Fruit fly (Drosophila melanogaster) whole organism, embryonic: ENCODE measurements around the gene CG13247.

ENCODE experiments used
- Atf3 ChIP-seq: fragments of 200-800 bp; sonication (Bioruptor generic); optimal IDR thresholded peaks from 3 replicates; lab custom pipeline; 2016; ENCODE audit warnings: missing biosample characterization, missing genetic modification characterization
- Bdp1 ChIP-seq: fragments of 200-800 bp; sonication (Bioruptor generic); optimal IDR thresholded peaks from 3 replicates; lab custom pipeline; 2016; ENCODE audit warnings: missing biosample characterization, missing genetic modification characterization
- CG1024 ChIP-seq: fragments of 200-800 bp; sonication (Bioruptor generic); IDR thresholded peaks from 2 replicates; pipeline ENCODE4 v1.3.6; 2022; ENCODE audit warnings: missing biosample characterization, missing genetic modification characterization
- CG13287 ChIP-seq: fragments of 200-800 bp; sonication (Bioruptor generic); IDR thresholded peaks from 2 replicates; pipeline ENCODE4 v1.3.6; 2022; ENCODE audit warnings: missing biosample characterization, missing genetic modification characterization; ENCODE audit not compliant: partially characterized antibody
- CG1832 ChIP-seq: fragments of 200-800 bp; sonication (Bioruptor generic); optimal IDR thresholded peaks from 2 replicates; lab custom pipeline; 2017; ENCODE audit warnings: missing biosample characterization, mild to moderate bottlenecking, missing genetic modification characterization, inconsistent platforms
- CG2120 ChIP-seq: fragments of 200-800 bp; sonication (Bioruptor generic); optimal IDR thresholded peaks from 3 replicates; lab custom pipeline; 2016; ENCODE audit warnings: missing biosample characterization, missing genetic modification characterization
- CG32532 ChIP-seq: fragments of 200-800 bp; sonication (Bioruptor generic); IDR thresholded peaks from 2 replicates; pipeline ENCODE4 v1.3.6; 2022; ENCODE audit warnings: missing biosample characterization, missing genetic modification characterization
- CG3407 ChIP-seq: fragments of 200-800 bp; sonication (Bioruptor generic); optimal IDR thresholded peaks from 2 replicates; lab custom pipeline; 2018; ENCODE audit warnings: missing biosample characterization, mild to moderate bottlenecking, missing genetic modification characterization
- CG34376 ChIP-seq: fragments of 200-800 bp; sonication (Bioruptor generic); optimal IDR thresholded peaks from 2 replicates; lab custom pipeline; 2018; ENCODE audit warnings: missing biosample characterization, mild to moderate bottlenecking, missing genetic modification characterization
- CG34422 ChIP-seq: fragments of 200-800 bp; sonication (Bioruptor generic); IDR thresholded peaks from 3 replicates; pipeline ENCODE4 v1.3.6; 2022; ENCODE audit warnings: missing biosample characterization, missing genetic modification characterization
- CG4424 ChIP-seq: fragments of 200-800 bp; sonication (Bioruptor generic); optimal IDR thresholded peaks from 3 replicates; lab custom pipeline; 2016; ENCODE audit warnings: missing biosample characterization, missing genetic modification characterization
- CG8089 ChIP-seq: fragments of 200-800 bp; sonication (Bioruptor generic); optimal IDR thresholded peaks from 3 replicates; lab custom pipeline; 2016; ENCODE audit warnings: missing biosample characterization, missing genetic modification characterization
- CG8359 ChIP-seq: fragments of 200-800 bp; sonication (Bioruptor generic); optimal IDR thresholded peaks from 2 replicates; lab custom pipeline; 2017; ENCODE audit warnings: missing biosample characterization, mild to moderate bottlenecking, missing genetic modification characterization, borderline replicate concordance
- CG8478 ChIP-seq: fragments of >200 bp; optimal IDR thresholded peaks from 2 replicates; lab custom pipeline; 2018
- Drgx ChIP-seq: fragments of 200-800 bp; sonication (Bioruptor generic); IDR thresholded peaks from 2 replicates; pipeline ENCODE4 v1.3.6; 2022; ENCODE audit warnings: missing biosample characterization, missing genetic modification characterization
- GATAe ChIP-seq: fragments of 200-800 bp; sonication (Bioruptor generic); conservative IDR thresholded peaks from 2 replicates; pipeline ENCODE4 v1.3.6; 2022; ENCODE audit warnings: missing biosample characterization, missing genetic modification characterization
- HmgD ChIP-seq: fragments of 200-800 bp; sonication (Bioruptor generic); optimal IDR thresholded peaks from 3 replicates; lab custom pipeline; 2016; ENCODE audit warnings: missing biosample characterization, missing genetic modification characterization
- HmgZ ChIP-seq: fragments of 200-800 bp; sonication (Bioruptor generic); optimal IDR thresholded peaks from 2 replicates; lab custom pipeline; 2018; ENCODE audit warnings: missing biosample characterization, mild to moderate bottlenecking, missing genetic modification characterization
- Med ChIP-seq: fragments of 200-800 bp; sonication (Bioruptor generic); peaks from one replicate; lab custom pipeline; 2016; ENCODE audit warnings: missing biosample characterization, missing genetic modification characterization, mild to moderate bottlenecking, inconsistent platforms, moderate library complexity
- Mes4 ChIP-seq: fragments of 200-800 bp; sonication (Bioruptor generic); optimal IDR thresholded peaks from 2 replicates; lab custom pipeline; 2016; ENCODE audit warnings: missing biosample characterization, missing genetic modification characterization
- Nf-YB ChIP-seq: fragments of 200-800 bp; sonication (Bioruptor generic); optimal IDR thresholded peaks from 3 replicates; lab custom pipeline; 2019; ENCODE audit warnings: missing biosample characterization, mild to moderate bottlenecking, missing genetic modification characterization, moderate library complexity
- Pdp1 ChIP-seq, 2 experiments: fragments of 200-800 bp; sonication (Bioruptor generic); optimal IDR thresholded peaks; 3 replicates each; lab custom pipeline; 2016; ENCODE audit warnings: missing biosample characterization in 2 of 2, missing genetic modification characterization in 2 of 2, mild to moderate bottlenecking in 1 of 2, moderate library complexity in 1 of 2
- Rfx ChIP-seq: fragments of 200-800 bp; sonication (Bioruptor generic); IDR thresholded peaks from 2 replicates; pipeline ENCODE4 v1.3.6; 2022; ENCODE audit warnings: missing biosample characterization, missing genetic modification characterization
- TFAM ChIP-seq: fragments of 200-800 bp; sonication (Bioruptor generic); optimal IDR thresholded peaks from 2 replicates; lab custom pipeline; 2017; ENCODE audit warnings: missing biosample characterization, missing genetic modification characterization, inconsistent platforms
- Trl ChIP-seq, 3 experiments: fragments of >200 bp in 2 of 3; fragments of 200-800 bp in 1 of 3; sonication (Bioruptor generic) in 1 of 3; optimal IDR thresholded peaks; 2 replicates in 1 of 3; 3 replicates in 2 of 3; lab custom pipeline; 2016 to 2017; ENCODE audit warnings: missing biosample characterization in 1 of 3, missing genetic modification characterization in 1 of 3
- YL-1 ChIP-seq: fragments of 200-800 bp; sonication (Bioruptor generic); optimal IDR thresholded peaks from 3 replicates; lab custom pipeline; 2017; ENCODE audit warnings: missing biosample characterization, mild to moderate bottlenecking, missing genetic modification characterization
- cg ChIP-seq: fragments of 200-800 bp; sonication (Bioruptor generic); optimal IDR thresholded peaks from 3 replicates; lab custom pipeline; 2019; ENCODE audit warnings: missing biosample characterization, mild to moderate bottlenecking, missing genetic modification characterization, moderate library complexity
- chinmo ChIP-seq: fragments of 200-800 bp; sonication (Bioruptor generic); IDR thresholded peaks from 4 replicates; pipeline ENCODE4 v1.3.6; 2022; ENCODE audit warnings: missing biosample characterization, missing genetic modification characterization; ENCODE audit not compliant: partially characterized antibody
- cwo ChIP-seq: fragments of 200-800 bp; sonication (Bioruptor generic); optimal IDR thresholded peaks from 3 replicates; lab custom pipeline; 2017; ENCODE audit warnings: missing biosample characterization, missing genetic modification characterization, mild to moderate bottlenecking, moderate library complexity, missing genetic modification reagents
- fd64A ChIP-seq: fragments of 200-800 bp; sonication (Bioruptor generic); optimal IDR thresholded peaks from 3 replicates; lab custom pipeline; 2018; ENCODE audit warnings: missing biosample characterization, mild to moderate bottlenecking, missing genetic modification characterization
- grn ChIP-seq: fragments of 200-800 bp; sonication (Bioruptor generic); optimal IDR thresholded peaks from 3 replicates; lab custom pipeline; 2017; ENCODE audit warnings: missing biosample characterization, missing genetic modification characterization
- insv ChIP-seq, 2 experiments: fragments of 200-800 bp; sonication (Bioruptor generic); optimal IDR thresholded peaks; 3 replicates each; lab custom pipeline; 2016 to 2018; ENCODE audit warnings: missing biosample characterization in 2 of 2, missing genetic modification characterization in 2 of 2
- lbe ChIP-seq: fragments of 200-800 bp; sonication (Bioruptor generic); optimal IDR thresholded peaks from 2 replicates; lab custom pipeline; 2016; ENCODE audit warnings: missing biosample characterization, mild to moderate bottlenecking, missing genetic modification characterization
- prd ChIP-seq, 3 experiments: fragments of >200 bp in 2 of 3; fragments of 200-800 bp in 1 of 3; sonication (Bioruptor generic) in 1 of 3; optimal IDR thresholded peaks in 2 of 3; IDR thresholded peaks in 1 of 3; 2 replicates in 2 of 3; 3 replicates in 1 of 3; pipeline versions ENCODE4 v1.3.6 to Lab custom; 2017 to 2022; ENCODE audit warnings: missing biosample characterization in 1 of 3, missing genetic modification characterization in 1 of 3
- sens ChIP-seq: fragments of 200-800 bp; sonication (Bioruptor generic); peaks from one replicate; lab custom pipeline; 2016; ENCODE audit warnings: missing biosample characterization, missing genetic modification characterization
- sens-2 ChIP-seq: fragments of 200-800 bp; sonication (Bioruptor generic); IDR thresholded peaks from 2 replicates; pipeline ENCODE4 v1.3.6; 2022; ENCODE audit warnings: missing biosample characterization, missing genetic modification characterization
- sug ChIP-seq: fragments of 200-800 bp; optimal IDR thresholded peaks from 2 replicates; lab custom pipeline; 2019; ENCODE audit warnings: missing biosample characterization, mild to moderate bottlenecking, missing genetic modification characterization, moderate library complexity
- tll ChIP-seq, 2 experiments: fragments of 200-800 bp in 1 of 2; fragments of >200 bp in 1 of 2; sonication (Bioruptor generic) in 1 of 2; optimal IDR thresholded peaks; 2 replicates each; lab custom pipeline; 2017 to 2019; ENCODE audit warnings: missing biosample characterization in 2 of 2, missing genetic modification characterization in 2 of 2, mild to moderate bottlenecking in 1 of 2, moderate library complexity in 1 of 2
- tna ChIP-seq: fragments of 200-800 bp; sonication (Bioruptor generic); IDR thresholded peaks from 2 replicates; pipeline ENCODE4 v1.3.6; 2022; ENCODE audit warnings: missing biosample characterization, missing genetic modification characterization; ENCODE audit not compliant: partially characterized antibody
- vvl ChIP-seq: fragments of 200-800 bp; sonication (Bioruptor generic); IDR thresholded peaks from 2 replicates; pipeline ENCODE4 v1.3.6; 2022; ENCODE audit warnings: missing biosample characterization, missing genetic modification characterization

Gene CG13247

dm6 chr3L:20349333-20349924 lies 20.7 kb upstream of the CG13247 start (continued):
- no peak for TF ChIP-seq prd (optimal IDR thresholded peaks at IDR 0.05; lab: Kevin White, UChicago)
- TF ChIP-seq prd (GFP tag; IDR thresholded peaks at IDR 0.05; lab: Robert Waterston, UW), result no peak
- TF ChIP-seq cwo (GFP tag; lab: Kevin White, UChicago), result peak; percentile 73
- 0 out of 2 replicates have a peak, but pooled peaks have one; percentile 10 for TF ChIP-seq vvl (GFP tag; lab: Robert Waterston, UW)
- TF ChIP-seq YL-1, result peak; percentile 53
- peak; percentile 26; the same call in 1 of the 3 replicates for TF ChIP-seq CG34422 (GFP tag; lab: Robert Waterston, UW)
- TF ChIP-seq CG8478 (lab: Kevin White, UChicago), result peak; percentile 41
- TF ChIP-seq CG13287 (GFP tag; lab: Robert Waterston, UW), result peak; percentile 56
- peak; percentile 13; the same call in 1 of the 2 replicates for TF ChIP-seq CG32532
- peak; percentile 65 for TF ChIP-seq CG1832 (GFP tag; lab: Kevin White, UChicago)
- peak; percentile 56 for TF ChIP-seq sens
- peak; percentile 68 for TF ChIP-seq sug (tag; lab: Kevin White, UChicago)
- peak; percentile 33 to 89 for TF ChIP-seq insv (GFP tag; optimal IDR thresholded peaks at IDR 0.05; lab: Kevin White, UChicago)
- TF ChIP-seq Nf-YB, result peak; percentile 63
- TF ChIP-seq tna, result 0 out of 2 replicates have a peak, but pooled peaks have one; percentile 15
- TF ChIP-seq Trl (optimal IDR thresholded peaks at IDR 0.05; lab: Kevin White, UChicago), result peak; percentile 87 to 94
- no peak for TF ChIP-seq Trl (GFP tag; optimal IDR thresholded peaks at IDR 0.05; lab: Kevin White, UChicago)
- no peak for TF ChIP-seq Bdp1 (GFP tag; lab: Kevin White, UChicago)
- no peak for TF ChIP-seq Atf3 (GFP tag; lab: Kevin White, UChicago)
- peak; percentile 26 for TF ChIP-seq CG34376 (GFP tag; lab: Kevin White, UChicago)
- TF ChIP-seq HmgZ (tag; lab: Kevin White, UChicago), result peak; percentile 0
- TF ChIP-seq HmgD (GFP tag; lab: Kevin White, UChicago), result no peak
- TF ChIP-seq Mes4 (GFP tag; lab: Kevin White, UChicago), result no peak

- TF ChIP-seq Pdp1 (GFP tag; optimal IDR thresholded peaks at IDR 0.05; lab: Kevin White, UChicago) (peak in 1 of 2 experiments; percentile 59), CG4424 (GFP tag; lab: Kevin White, UChicago) (no peak), tll (GFP tag; optimal IDR thresholded peaks at IDR 0.05; lab: Kevin White, UChicago) (no peak), cg (GFP tag; lab: Kevin White, UChicago) (no peak), TFAM (GFP tag; lab: Kevin White, UChicago) (no peak), fd64A (no peak), CG8089 (GFP tag; lab: Kevin White, UChicago) (no peak)
Observed at dm6 chr3L:20353149-20353548, 17.0 kb upstream of the CG13247 start, which contains the start of gene CG5618. TSS of gene CG5618 (plus strand) at chr3L:20353449.

- peak in 1 of 2 experiments; percentile 1 for TF ChIP-seq Trl (optimal IDR thresholded peaks at IDR 0.05; lab: Kevin White, UChicago)
- no peak for TF ChIP-seq Trl (GFP tag; optimal IDR thresholded peaks at IDR 0.05; lab: Kevin White, UChicago)
- TF ChIP-seq tna, result no peak
- TF ChIP-seq Med, result peak; percentile 78
- TF ChIP-seq sens-2 (GFP tag; lab: Robert Waterston, UW), result no peak
- peak; percentile 56 for TF ChIP-seq CG34376 (GFP tag; lab: Kevin White, UChicago)
- TF ChIP-seq CG2120 (GFP tag; lab: Kevin White, UChicago), result peak; percentile 4
- no peak for TF ChIP-seq CG8359 (GFP tag; lab: Kevin White, UChicago)
- TF ChIP-seq CG3407 (GFP tag; lab: Kevin White, UChicago), result no peak
- 0 out of 2 replicates have a peak, but pooled peaks have one; percentile 18 for TF ChIP-seq CG1024 (GFP tag; lab: Robert Waterston, UW)
- TF ChIP-seq lbe (GFP tag; lab: Kevin White, UChicago), result peak; percentile 24
- peak; percentile 51 for TF ChIP-seq sug (tag; lab: Kevin White, UChicago)
- peak; percentile 22 for TF ChIP-seq cg (GFP tag; lab: Kevin White, UChicago)
- TF ChIP-seq grn (GFP tag; lab: Kevin White, UChicago), result peak; percentile 94
- TF ChIP-seq Drgx (GFP tag; lab: Robert Waterston, UW), result 0 out of 2 replicates have a peak, but pooled peaks have one; percentile 20
- TF ChIP-seq chinmo (GFP tag; lab: Robert Waterston, UW), result peak; percentile 72; the same call in 1 of the 4 replicates
- TF ChIP-seq GATAe (GFP tag; lab: Robert Waterston, UW), result peak; percentile 23; the same call in 1 of the 2 replicates
- peak; percentile 38; the same call in 1 of the 2 replicates for TF ChIP-seq vvl (GFP tag; lab: Robert Waterston, UW)
- peak; percentile 16; the same call in 1 of the 2 replicates for TF ChIP-seq Rfx (GFP tag; lab: Robert Waterston, UW)
- TF ChIP-seq cwo (GFP tag; lab: Kevin White, UChicago), result peak; percentile 3
Observed at dm6 chr3L:20353726-20354332, 16.3 kb upstream of the CG13247 start.
